Worm (Caenorhabditis elegans) whole organism, L3 larva: ENCODE data around the gene T23F6.2.

ENCODE experiments used
- R02D3.7 ChIP-seq: fragments of 150-350 bp; optimal IDR thresholded peaks from 2 replicates; lab custom pipeline; 2014; ENCODE audit warnings: missing biosample characterization, missing genetic modification characterization
- aly-2 ChIP-seq: fragments of 150-350 bp; optimal IDR thresholded peaks from 2 replicates; lab custom pipeline; 2014; ENCODE audit warnings: missing biosample characterization, missing genetic modification characterization
- ama-1 ChIP-seq: fragments of 150-350 bp; optimal IDR thresholded peaks from 2 replicates; lab custom pipeline; 2018
- ceh-28 ChIP-seq: fragments of 150-350 bp; optimal IDR thresholded peaks from 2 replicates; lab custom pipeline; 2014; ENCODE audit warnings: missing biosample characterization, missing genetic modification reagents, missing genetic modification characterization
- ceh-82 ChIP-seq: fragments of 150-350 bp; optimal IDR thresholded peaks from 2 replicates; lab custom pipeline; 2014; ENCODE audit warnings: missing biosample characterization, missing genetic modification characterization
- ceh-9 ChIP-seq: sonication (generic microtip); optimal IDR thresholded peaks from 2 replicates; lab custom pipeline; 2018; ENCODE audit warnings: missing biosample characterization, missing genetic modification characterization
- daf-12 ChIP-seq: fragments of 150-350 bp; optimal IDR thresholded peaks from 2 replicates; lab custom pipeline; 2014; ENCODE audit warnings: missing biosample characterization, missing genetic modification reagents, missing genetic modification characterization
- egl-27 ChIP-seq: sonication (generic microtip); optimal IDR thresholded peaks from 4 replicates; lab custom pipeline; 2017; ENCODE audit warnings: missing biosample characterization, missing genetic modification reagents, missing genetic modification characterization
- egl-5 ChIP-seq: fragments of 150-350 bp; optimal IDR thresholded peaks from 2 replicates; lab custom pipeline; 2017; ENCODE audit warnings: missing biosample characterization, missing genetic modification reagents, missing genetic modification characterization, inconsistent platforms
- elt-1 ChIP-seq: fragments of 150-350 bp; optimal IDR thresholded peaks from 2 replicates; lab custom pipeline; 2014; ENCODE audit warnings: missing biosample characterization, missing genetic modification characterization
- elt-2 ChIP-seq: sonication (generic microtip); optimal IDR thresholded peaks from 2 replicates; lab custom pipeline; 2016; ENCODE audit warnings: missing genetic modification reagents, mild to moderate bottlenecking, missing genetic modification characterization, missing compliant biosample characterization
- eor-1 ChIP-seq, 2 experiments: fragments of 150-350 bp; optimal IDR thresholded peaks; 2 replicates each; lab custom pipeline; 2014 to 2018; ENCODE audit warnings: missing biosample characterization in 2 of 2, missing genetic modification characterization in 2 of 2
- fkh-2 ChIP-seq: fragments of 150-350 bp; optimal IDR thresholded peaks from 2 replicates; lab custom pipeline; 2014; ENCODE audit warnings: missing biosample characterization, missing genetic modification reagents, missing genetic modification characterization
- hmg-11 ChIP-seq: sonication (generic microtip); optimal IDR thresholded peaks from 2 replicates; lab custom pipeline; 2016; ENCODE audit warnings: missing genetic modification characterization, missing compliant biosample characterization
- jun-1 ChIP-seq: fragments of 150-350 bp; optimal IDR thresholded peaks from 2 replicates; lab custom pipeline; 2014; ENCODE audit warnings: missing biosample characterization, missing genetic modification reagents, missing genetic modification characterization
- lin-15B ChIP-seq: fragments of 150-350 bp; optimal IDR thresholded peaks from 2 replicates; lab custom pipeline; 2014; ENCODE audit warnings: missing biosample characterization, missing genetic modification characterization
- lin-39 ChIP-seq: fragments of 150-350 bp; optimal IDR thresholded peaks from 2 replicates; lab custom pipeline; 2018; ENCODE audit warnings: missing biosample characterization, missing genetic modification reagents, missing genetic modification characterization
- lsy-12 ChIP-seq: sonication (generic microtip); optimal IDR thresholded peaks from 2 replicates; lab custom pipeline; 2016; ENCODE audit warnings: mild to moderate bottlenecking, missing genetic modification characterization, missing compliant biosample characterization
- mdl-1 ChIP-seq: fragments of 150-350 bp; optimal IDR thresholded peaks from 2 replicates; lab custom pipeline; 2014; ENCODE audit warnings: missing biosample characterization, missing genetic modification characterization
- mml-1 ChIP-seq: fragments of 150-350 bp; sonication (generic microtip); optimal IDR thresholded peaks from 3 replicates; lab custom pipeline; 2014; ENCODE audit warnings: missing biosample characterization, missing genetic modification characterization
- nfya-1 ChIP-seq: sonication (generic microtip); optimal IDR thresholded peaks from 2 replicates; lab custom pipeline; 2017; ENCODE audit warnings: missing genetic modification characterization, mild to moderate bottlenecking, missing compliant biosample characterization, antibody characterized with exemption, moderate library complexity; ENCODE audit not compliant: insufficient read depth
- nhr-11 ChIP-seq: fragments of 150-350 bp; optimal IDR thresholded peaks from 2 replicates; lab custom pipeline; 2014; ENCODE audit warnings: missing biosample characterization, missing genetic modification characterization
- nhr-12 ChIP-seq: fragments of 150-350 bp; optimal IDR thresholded peaks from 2 replicates; lab custom pipeline; 2014; ENCODE audit warnings: missing biosample characterization, missing genetic modification characterization
- nhr-23 ChIP-seq: fragments of 150-350 bp; optimal IDR thresholded peaks from 2 replicates; lab custom pipeline; 2014; ENCODE audit warnings: missing biosample characterization, missing genetic modification reagents, missing genetic modification characterization
- nhr-237 ChIP-seq: fragments of 150-350 bp; optimal IDR thresholded peaks from 2 replicates; lab custom pipeline; 2014; ENCODE audit warnings: missing biosample characterization, missing genetic modification characterization
- nhr-25 ChIP-seq: sonication (generic microtip); optimal IDR thresholded peaks from 2 replicates; lab custom pipeline; 2017; ENCODE audit warnings: missing biosample characterization, missing genetic modification characterization
- nhr-28 ChIP-seq: fragments of 150-350 bp; optimal IDR thresholded peaks from 2 replicates; lab custom pipeline; 2014; ENCODE audit warnings: missing biosample characterization, missing genetic modification characterization
- nhr-43 ChIP-seq: sonication (generic microtip); optimal IDR thresholded peaks from 2 replicates; lab custom pipeline; 2016; ENCODE audit warnings: mild to moderate bottlenecking, missing genetic modification characterization, missing compliant biosample characterization; ENCODE audit not compliant: poor library complexity, severe bottlenecking
- nhr-67 ChIP-seq: fragments of 150-350 bp; optimal IDR thresholded peaks from 2 replicates; lab custom pipeline; 2014; ENCODE audit warnings: missing biosample characterization, missing genetic modification characterization
- nhr-77 ChIP-seq: fragments of 150-350 bp; optimal IDR thresholded peaks from 2 replicates; lab custom pipeline; 2014; ENCODE audit warnings: missing biosample characterization, missing genetic modification characterization
- pha-4 ChIP-seq: fragments of 150-350 bp; optimal IDR thresholded peaks from 2 replicates; lab custom pipeline; 2014; ENCODE audit warnings: missing biosample characterization, missing genetic modification reagents, missing genetic modification characterization
- pqm-1 ChIP-seq: fragments of 150-350 bp; optimal IDR thresholded peaks from 2 replicates; lab custom pipeline; 2017; ENCODE audit warnings: missing biosample characterization, missing genetic modification characterization, inconsistent platforms
- sea-2 ChIP-seq: fragments of 150-350 bp; sonication (generic microtip); optimal IDR thresholded peaks from 4 replicates; lab custom pipeline; 2014; ENCODE audit warnings: missing biosample characterization, missing genetic modification reagents, missing genetic modification characterization
- skn-1 ChIP-seq: fragments of 150-350 bp; optimal IDR thresholded peaks from 2 replicates; lab custom pipeline; 2014; ENCODE audit warnings: missing biosample characterization, missing genetic modification characterization
- snpc-4 ChIP-seq: fragments of 150-350 bp; optimal IDR thresholded peaks from 2 replicates; lab custom pipeline; 2014; ENCODE audit warnings: missing biosample characterization, missing genetic modification characterization
- tbx-2 ChIP-seq: sonication (generic microtip); optimal IDR thresholded peaks from 2 replicates; lab custom pipeline; 2016; ENCODE audit warnings: mild to moderate bottlenecking, missing genetic modification characterization, missing compliant biosample characterization
- unc-39 ChIP-seq: sonication (generic microtip); optimal IDR thresholded peaks from 4 replicates; lab custom pipeline; 2017; ENCODE audit warnings: missing biosample characterization, missing genetic modification characterization
- ztf-11 ChIP-seq: fragments of 150-350 bp; optimal IDR thresholded peaks from 2 replicates; lab custom pipeline; 2014; ENCODE audit warnings: missing biosample characterization, missing genetic modification characterization
- ztf-4 ChIP-seq: fragments of 150-350 bp; optimal IDR thresholded peaks from 2 replicates; lab custom pipeline; 2014; ENCODE audit warnings: missing biosample characterization, missing genetic modification characterization

The T23F6.2 gene

DNA sequence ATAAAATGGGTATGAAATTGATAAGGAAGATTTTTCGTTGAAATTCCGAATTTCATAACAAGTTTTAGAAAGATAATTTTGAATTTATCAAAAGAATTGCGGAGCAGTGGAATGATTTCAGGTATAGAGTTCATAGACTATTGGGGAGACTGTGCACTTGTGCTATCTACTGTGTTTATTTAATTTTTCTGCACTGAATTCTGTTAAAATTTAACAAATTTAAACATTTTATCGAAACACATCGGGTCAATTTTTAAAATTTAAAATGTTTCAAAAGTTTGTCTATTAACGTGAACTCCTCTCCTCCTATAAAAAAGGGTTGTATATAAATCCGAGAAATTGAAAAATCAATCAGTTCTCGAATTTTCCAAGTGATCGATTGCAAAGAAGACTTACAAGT is 3.6 kb upstream of the T23F6.2 start, which contains the start of gene C27D8.1:
Gene C27D8.1 (plus strand): TSS at position 301 of the 400 bp plus-strand sequence.
- TF ChIP-seq ceh-82 (tag; lab: Kevin White, UChicago) (no peak), elt-2 (tag; lab: Kevin White, UChicago) (peak; percentile 30), tbx-2 (tag; lab: Kevin White, UChicago) (no peak), nhr-67 (tag; lab: Kevin White, UChicago) (no peak)
- TF ChIP-seq, all 47 proteins: peak for 1

ce11 chrIV:12719664-12720063 is 1.5 kb upstream of the T23F6.2 start, which contains the start of gene idpp-7:
TSS of gene idpp-7 (plus strand) at chrIV:12719964.
- no peak for TF ChIP-seq pqm-1 (tag; lab: Kevin White, UChicago)
- no peak for TF ChIP-seq snpc-4 (tag; lab: Kevin White, UChicago)
- TF ChIP-seq nhr-25 (tag; lab: Kevin White, UChicago) = no peak
- TF ChIP-seq sea-2 (GFP tag; lab: Kevin White, UChicago) = no peak
- no peak for TF ChIP-seq ceh-82 (tag; lab: Kevin White, UChicago)
- TF ChIP-seq, all 47 proteins: peak for 0

DNA sequence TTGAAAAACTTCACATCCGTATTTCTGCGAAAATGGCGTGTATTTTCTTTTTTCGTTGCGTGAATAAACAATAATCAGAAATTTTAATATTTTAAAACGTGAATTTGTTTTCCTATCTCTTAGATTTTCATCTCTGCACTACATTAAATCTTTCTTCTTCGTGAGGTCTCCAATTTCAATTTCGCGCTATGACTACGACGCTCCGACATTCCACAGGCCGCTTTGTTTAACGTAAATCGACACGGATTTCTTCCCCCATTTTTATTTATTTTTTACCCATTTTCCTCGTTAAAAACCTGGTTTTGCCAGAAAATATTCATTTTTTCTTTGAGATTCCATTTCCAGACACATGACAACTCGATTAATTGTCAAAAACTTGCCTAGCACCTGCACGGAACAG is 3.5 kb downstream of the T23F6.2 start, which contains the start of the genes T23F6.3 and rbd-1:
Gene T23F6.3 (minus strand): TSS at position 120 of the 400 bp plus-strand sequence.
Gene rbd-1 (plus strand): TSS at position 346 of the 400 bp plus-strand sequence.
- no peak for TF ChIP-seq ceh-9 (tag; lab: Kevin White, UChicago)
- peak; percentile 75 for TF ChIP-seq snpc-4 (tag; lab: Kevin White, UChicago)
- TF ChIP-seq fkh-2 = no peak
- no peak for TF ChIP-seq ama-1 (lab: Kevin White, UChicago)
- TF ChIP-seq ceh-28 (tag; lab: Kevin White, UChicago) = peak; percentile 73
- no peak for TF ChIP-seq mml-1
- no peak for TF ChIP-seq daf-12 (tag; lab: Kevin White, UChicago)
- TF ChIP-seq pha-4 (tag; lab: Kevin White, UChicago) = peak; percentile 95
- no peak for TF ChIP-seq eor-1 (tag; optimal IDR thresholded peaks at IDR 0.05; lab: Kevin White, UChicago)
- TF ChIP-seq aly-2 (tag; lab: Kevin White, UChicago) = no peak
- TF ChIP-seq nhr-25 (tag; lab: Kevin White, UChicago) = peak; percentile 71
- TF ChIP-seq nfya-1 (tag; lab: Kevin White, UChicago) = peak; percentile 84
- no peak for TF ChIP-seq ztf-4 (tag; lab: Kevin White, UChicago)
- TF ChIP-seq elt-1 (tag; lab: Kevin White, UChicago) = no peak
- no peak for TF ChIP-seq nhr-12 (tag; lab: Kevin White, UChicago)
- TF ChIP-seq sea-2 (GFP tag; lab: Kevin White, UChicago) = no peak
- peak; percentile 69 for TF ChIP-seq lin-39 (tag; lab: Kevin White, UChicago)
- TF ChIP-seq tbx-2 (tag; lab: Kevin White, UChicago) = peak; percentile 55
- peak; percentile 99 for TF ChIP-seq R02D3.7 (tag; lab: Kevin White, UChicago)
- TF ChIP-seq egl-27 (tag; lab: Kevin White, UChicago) = no peak
- peak; percentile 82 for TF ChIP-seq ceh-82 (tag; lab: Kevin White, UChicago)
- peak; percentile 86 for TF ChIP-seq nhr-43 (tag; lab: Kevin White, UChicago)
- TF ChIP-seq nhr-77 (tag; lab: Kevin White, UChicago) = peak; percentile 64
- TF ChIP-seq pqm-1 (tag; lab: Kevin White, UChicago) = peak; percentile 70
- TF ChIP-seq egl-5 (tag; lab: Kevin White, UChicago) = peak; percentile 73
- TF ChIP-seq mdl-1 (tag; lab: Kevin White, UChicago) = no peak
- TF ChIP-seq elt-2 (tag; lab: Kevin White, UChicago) = peak; percentile 48
- TF ChIP-seq lin-15B (tag; lab: Kevin White, UChicago) = peak; percentile 83
- TF ChIP-seq skn-1 (tag; lab: Kevin White, UChicago) = peak; percentile 57
- no peak for TF ChIP-seq nhr-237 (tag; lab: Kevin White, UChicago)
- TF ChIP-seq nhr-11 = peak; percentile 69
- TF ChIP-seq nhr-23 = peak; percentile 92
- TF ChIP-seq nhr-67 (tag; lab: Kevin White, UChicago) = no peak
- no peak for TF ChIP-seq nhr-28 (tag; lab: Kevin White, UChicago)
- TF ChIP-seq lsy-12 (tag; lab: Kevin White, UChicago) = peak; percentile 57
- TF ChIP-seq jun-1 (tag; lab: Kevin White, UChicago) = peak; percentile 54
- peak; percentile 89 for TF ChIP-seq hmg-11 (tag; lab: Kevin White, UChicago)
- TF ChIP-seq unc-39 (tag; lab: Kevin White, UChicago) = no peak
- no peak for TF ChIP-seq ztf-11 (tag; lab: Kevin White, UChicago)
